Worm (Caenorhabditis elegans) whole organism, L3 larva: ENCODE data around the gene srh-211.

Experiments used
- R02D3.7 ChIP-seq: fragments of 150-350 bp; optimal IDR thresholded peaks from 2 replicates; lab custom pipeline; 2014; ENCODE audit warnings: missing biosample characterization, missing genetic modification characterization
- ZK546.5 ChIP-seq: sonication (generic microtip); optimal IDR thresholded peaks from 2 replicates; lab custom pipeline; 2017; ENCODE audit warnings: missing biosample characterization, missing genetic modification characterization
- aly-2 ChIP-seq: fragments of 150-350 bp; optimal IDR thresholded peaks from 2 replicates; lab custom pipeline; 2014; ENCODE audit warnings: missing biosample characterization, missing genetic modification characterization
- ama-1 ChIP-seq: fragments of 150-350 bp; optimal IDR thresholded peaks from 2 replicates; lab custom pipeline; 2018
- ceh-16 ChIP-seq: sonication (generic microtip); optimal IDR thresholded peaks from 2 replicates; lab custom pipeline; 2017; ENCODE audit warnings: missing biosample characterization, missing genetic modification characterization
- ceh-28 ChIP-seq: fragments of 150-350 bp; optimal IDR thresholded peaks from 2 replicates; lab custom pipeline; 2014; ENCODE audit warnings: missing biosample characterization, missing genetic modification reagents, missing genetic modification characterization
- egl-27 ChIP-seq: sonication (generic microtip); optimal IDR thresholded peaks from 4 replicates; lab custom pipeline; 2017; ENCODE audit warnings: missing biosample characterization, missing genetic modification reagents, missing genetic modification characterization
- elt-1 ChIP-seq: fragments of 150-350 bp; optimal IDR thresholded peaks from 2 replicates; lab custom pipeline; 2014; ENCODE audit warnings: missing biosample characterization, missing genetic modification characterization
- elt-3 ChIP-seq, 3 experiments: fragments of 150-350 bp in 1 of 3; sonication (generic microtip) in 2 of 3; optimal IDR thresholded peaks; 2 replicates in 2 of 3; 4 replicates in 1 of 3; lab custom pipeline; 2014 to 2017; ENCODE audit warnings: missing biosample characterization in 3 of 3, missing genetic modification characterization in 3 of 3
- eor-1 ChIP-seq, 2 experiments: fragments of 150-350 bp; optimal IDR thresholded peaks; 2 replicates each; lab custom pipeline; 2014 to 2018; ENCODE audit warnings: missing biosample characterization in 2 of 2, missing genetic modification characterization in 2 of 2
- fkh-2 ChIP-seq: fragments of 150-350 bp; optimal IDR thresholded peaks from 2 replicates; lab custom pipeline; 2014; ENCODE audit warnings: missing biosample characterization, missing genetic modification reagents, missing genetic modification characterization
- fos-1 ChIP-seq: fragments of 150-350 bp; optimal IDR thresholded peaks from 2 replicates; lab custom pipeline; 2014; ENCODE audit warnings: missing biosample characterization, missing genetic modification characterization
- lin-15B ChIP-seq: fragments of 150-350 bp; optimal IDR thresholded peaks from 2 replicates; lab custom pipeline; 2014; ENCODE audit warnings: missing biosample characterization, missing genetic modification characterization
- lin-39 ChIP-seq: fragments of 150-350 bp; optimal IDR thresholded peaks from 2 replicates; lab custom pipeline; 2018; ENCODE audit warnings: missing biosample characterization, missing genetic modification reagents, missing genetic modification characterization
- lsy-12 ChIP-seq: sonication (generic microtip); optimal IDR thresholded peaks from 2 replicates; lab custom pipeline; 2016; ENCODE audit warnings: mild to moderate bottlenecking, missing genetic modification characterization, missing compliant biosample characterization
- mml-1 ChIP-seq: fragments of 150-350 bp; sonication (generic microtip); optimal IDR thresholded peaks from 3 replicates; lab custom pipeline; 2014; ENCODE audit warnings: missing biosample characterization, missing genetic modification characterization
- nhr-11 ChIP-seq: fragments of 150-350 bp; optimal IDR thresholded peaks from 2 replicates; lab custom pipeline; 2014; ENCODE audit warnings: missing biosample characterization, missing genetic modification characterization
- nhr-12 ChIP-seq: fragments of 150-350 bp; optimal IDR thresholded peaks from 2 replicates; lab custom pipeline; 2014; ENCODE audit warnings: missing biosample characterization, missing genetic modification characterization
- nhr-23 ChIP-seq: fragments of 150-350 bp; optimal IDR thresholded peaks from 2 replicates; lab custom pipeline; 2014; ENCODE audit warnings: missing biosample characterization, missing genetic modification reagents, missing genetic modification characterization
- nhr-25 ChIP-seq: sonication (generic microtip); optimal IDR thresholded peaks from 2 replicates; lab custom pipeline; 2017; ENCODE audit warnings: missing biosample characterization, missing genetic modification characterization
- nhr-28 ChIP-seq: fragments of 150-350 bp; optimal IDR thresholded peaks from 2 replicates; lab custom pipeline; 2014; ENCODE audit warnings: missing biosample characterization, missing genetic modification characterization
- nhr-76 ChIP-seq: fragments of 150-350 bp; sonication (generic microtip); optimal IDR thresholded peaks from 5 replicates; lab custom pipeline; 2014; ENCODE audit warnings: missing biosample characterization, missing genetic modification characterization
- nhr-77 ChIP-seq: fragments of 150-350 bp; optimal IDR thresholded peaks from 2 replicates; lab custom pipeline; 2014; ENCODE audit warnings: missing biosample characterization, missing genetic modification characterization
- pha-4 ChIP-seq: fragments of 150-350 bp; optimal IDR thresholded peaks from 2 replicates; lab custom pipeline; 2014; ENCODE audit warnings: missing biosample characterization, missing genetic modification reagents, missing genetic modification characterization
- pqm-1 ChIP-seq: fragments of 150-350 bp; optimal IDR thresholded peaks from 2 replicates; lab custom pipeline; 2017; ENCODE audit warnings: missing biosample characterization, missing genetic modification characterization, inconsistent platforms
- sea-2 ChIP-seq: fragments of 150-350 bp; sonication (generic microtip); optimal IDR thresholded peaks from 4 replicates; lab custom pipeline; 2014; ENCODE audit warnings: missing biosample characterization, missing genetic modification reagents, missing genetic modification characterization
- skn-1 ChIP-seq: fragments of 150-350 bp; optimal IDR thresholded peaks from 2 replicates; lab custom pipeline; 2014; ENCODE audit warnings: missing biosample characterization, missing genetic modification characterization
- snpc-4 ChIP-seq: fragments of 150-350 bp; optimal IDR thresholded peaks from 2 replicates; lab custom pipeline; 2014; ENCODE audit warnings: missing biosample characterization, missing genetic modification characterization
- tbx-2 ChIP-seq: sonication (generic microtip); optimal IDR thresholded peaks from 2 replicates; lab custom pipeline; 2016; ENCODE audit warnings: mild to moderate bottlenecking, missing genetic modification characterization, missing compliant biosample characterization
- unc-62 ChIP-seq: fragments of 150-350 bp; sonication (generic microtip); optimal IDR thresholded peaks from 4 replicates; lab custom pipeline; 2014; ENCODE audit warnings: missing biosample characterization, missing genetic modification reagents, missing genetic modification characterization
- ztf-4 ChIP-seq: fragments of 150-350 bp; optimal IDR thresholded peaks from 2 replicates; lab custom pipeline; 2014; ENCODE audit warnings: missing biosample characterization, missing genetic modification characterization

srh-211 gene

ce11 chrV:4080546-4080945 is 637 bp downstream of the srh-211 start:
- TF ChIP-seq pqm-1 (tag; lab: Kevin White, UChicago) (no peak), nhr-11 (no peak), snpc-4 (tag; lab: Kevin White, UChicago) (no peak), lin-15B (tag; lab: Kevin White, UChicago) (no peak), nhr-28 (no peak), sea-2 (no peak), lin-39 (tag; lab: Kevin White, UChicago) (no peak), ceh-28 (no peak), fkh-2 (tag; lab: Kevin White, UChicago) (no peak), aly-2 (tag; lab: Kevin White, UChicago) (no peak), nhr-23 (tag; lab: Kevin White, UChicago) (no peak), pha-4 (tag; lab: Kevin White, UChicago) (no peak), nhr-77 (no peak), eor-1 (tag; optimal IDR thresholded peaks at IDR 0.05; lab: Kevin White, UChicago) (no peak), ZK546.5 (tag; lab: Kevin White, UChicago) (no peak), nhr-25 (tag; lab: Kevin White, UChicago) (no peak), R02D3.7 (no peak), unc-62 (GFP tag; lab: Kevin White, UChicago) (no peak), mml-1 (tag; lab: Kevin White, UChicago) (no peak), elt-1 (tag; lab: Kevin White, UChicago) (no peak)
- TF ChIP-seq, all 47 proteins: peak for 0

- TF ChIP-seq ztf-4 (tag; lab: Kevin White, UChicago) = no peak
- no peak for TF ChIP-seq nhr-12
- TF ChIP-seq ceh-16 (tag; lab: Kevin White, UChicago) = no peak
- no peak for TF ChIP-seq lin-15B (tag; lab: Kevin White, UChicago)
- TF ChIP-seq lsy-12 (tag; lab: Kevin White, UChicago) = no peak
- no peak for TF ChIP-seq lin-39 (tag; lab: Kevin White, UChicago)
- no peak for TF ChIP-seq pha-4 (tag; lab: Kevin White, UChicago)
- no peak for TF ChIP-seq elt-3 (tag; optimal IDR thresholded peaks at IDR 0.05; lab: Kevin White, UChicago)
- no peak for TF ChIP-seq sea-2
- no peak for TF ChIP-seq elt-1 (tag; lab: Kevin White, UChicago)
- no peak for TF ChIP-seq nhr-76 (tag; lab: Kevin White, UChicago)
- no peak for TF ChIP-seq tbx-2 (tag; lab: Kevin White, UChicago)
- no peak for TF ChIP-seq ama-1 (lab: Kevin White, UChicago)
- TF ChIP-seq, all 47 proteins: peak for 0
These were observed 7.7 kb downstream of the srh-211 start, which contains the start of gene otpl-2 for ce11 chrV:4073455-4073854. otpl-2 (plus strand) TSS chrV:4073755.

- peak; percentile 4 for TF ChIP-seq lin-15B (tag; lab: Kevin White, UChicago)
These were observed 17.5 kb downstream of the srh-211 start for ce11 chrV:4063559-4064164.

- TF ChIP-seq egl-27 (tag; lab: Kevin White, UChicago) (no peak), mml-1 (tag; lab: Kevin White, UChicago) (no peak), ZK546.5 (tag; lab: Kevin White, UChicago) (no peak), skn-1 (tag; lab: Kevin White, UChicago) (no peak), nhr-77 (no peak), fos-1 (tag; lab: Kevin White, UChicago) (no peak), ama-1 (lab: Kevin White, UChicago) (no peak), lin-39 (tag; lab: Kevin White, UChicago) (no peak), R02D3.7 (no peak), eor-1 (tag; optimal IDR thresholded peaks at IDR 0.05; lab: Kevin White, UChicago) (no peak), elt-3 (tag; optimal IDR thresholded peaks at IDR 0.05; lab: Kevin White, UChicago) (no peak), aly-2 (tag; lab: Kevin White, UChicago) (no peak)
These were observed 25.0 kb downstream of the srh-211 start for ce11 chrV:4056203-4056602.

- TF ChIP-seq ama-1 (lab: Kevin White, UChicago) (no peak), fkh-2 (tag; lab: Kevin White, UChicago) (no peak), nhr-25 (tag; lab: Kevin White, UChicago) (no peak), tbx-2 (tag; lab: Kevin White, UChicago) (no peak), nhr-28 (no peak), eor-1 (tag; optimal IDR thresholded peaks at IDR 0.05; lab: Kevin White, UChicago) (no peak), nhr-77 (no peak)
These were observed 26.2 kb downstream of the srh-211 start, which contains the start of gene djr-1.2 for ce11 chrV:4055025-4055424. djr-1.2 (minus strand) TSS chrV:4055125.
